Worm (Caenorhabditis elegans) whole organism, L2 larva: Measurements from ENCODE around the gene C30H6.12.
A peak's percentile ranks its signal among the peaks of the same experiment; 100 is the strongest.

ENCODE experiments used
- C34F6.9 ChIP-seq: fragments of 150-350 bp; optimal IDR thresholded peaks from 2 replicates; lab custom pipeline; 2014; ENCODE audit warnings: missing biosample characterization, missing genetic modification characterization
- F13H6.1 ChIP-seq: sonication (generic microtip); optimal IDR thresholded peaks from 2 replicates; lab custom pipeline; 2016; ENCODE audit warnings: missing genetic modification characterization, missing compliant biosample characterization
- R02D3.7 ChIP-seq: fragments of 150-350 bp; optimal IDR thresholded peaks from 2 replicates; lab custom pipeline; 2014; ENCODE audit warnings: missing biosample characterization, missing genetic modification characterization
- Y55F3AM.14 ChIP-seq: fragments of 200-800 bp; sonication (Bioruptor generic); optimal IDR thresholded peaks from 2 replicates; lab custom pipeline; 2018; ENCODE audit warnings: mild to moderate bottlenecking, missing genetic modification characterization, missing compliant biosample characterization
- alr-1 ChIP-seq: fragments of 150-350 bp; optimal IDR thresholded peaks from 2 replicates; lab custom pipeline; 2014; ENCODE audit warnings: missing biosample characterization, missing genetic modification characterization
- ama-1 ChIP-seq: fragments of 150-350 bp; optimal IDR thresholded peaks from 2 replicates; lab custom pipeline; 2018; ENCODE audit warnings: inconsistent platforms
- blmp-1 ChIP-seq: sonication (generic microtip); optimal IDR thresholded peaks from 2 replicates; lab custom pipeline; 2017; ENCODE audit warnings: missing genetic modification characterization, mild to moderate bottlenecking, missing compliant biosample characterization, antibody characterized with exemption, moderate library complexity; ENCODE audit not compliant: insufficient read depth
- ceh-82 ChIP-seq: fragments of 150-350 bp; optimal IDR thresholded peaks from 2 replicates; lab custom pipeline; 2014; ENCODE audit warnings: missing biosample characterization, missing genetic modification characterization
- crh-2 ChIP-seq: sonication (generic microtip); optimal IDR thresholded peaks from 2 replicates; lab custom pipeline; 2017; ENCODE audit warnings: missing biosample characterization, missing genetic modification characterization
- egl-27 ChIP-seq: sonication (generic microtip); optimal IDR thresholded peaks from 3 replicates; lab custom pipeline; 2017; ENCODE audit warnings: missing biosample characterization, missing genetic modification reagents, missing genetic modification characterization
- elt-3 ChIP-seq: sonication (generic microtip); optimal IDR thresholded peaks from 2 replicates; lab custom pipeline; 2017; ENCODE audit warnings: missing biosample characterization, missing genetic modification characterization
- fos-1 ChIP-seq: fragments of 150-350 bp; optimal IDR thresholded peaks from 2 replicates; lab custom pipeline; 2014; ENCODE audit warnings: missing biosample characterization, missing genetic modification characterization
- gmeb-1 ChIP-seq: fragments of 150-350 bp; optimal IDR thresholded peaks from 2 replicates; lab custom pipeline; 2014; ENCODE audit warnings: missing biosample characterization, missing genetic modification characterization
- lin-11 ChIP-seq: fragments of 150-350 bp; sonication (generic microtip); optimal IDR thresholded peaks from 2 replicates; lab custom pipeline; 2014; ENCODE audit warnings: missing biosample characterization, missing genetic modification characterization, inconsistent platforms, mixed read lengths
- lin-13 ChIP-seq: fragments of 150-350 bp; optimal IDR thresholded peaks from 2 replicates; lab custom pipeline; 2014; ENCODE audit warnings: missing biosample characterization, missing genetic modification reagents, missing genetic modification characterization
- lsy-2 ChIP-seq, 2 experiments: fragments of 150-350 bp in 1 of 2; sonication (generic microtip) in 1 of 2; optimal IDR thresholded peaks; 2 replicates each; lab custom pipeline; 2014 to 2017; ENCODE audit warnings: missing biosample characterization in 2 of 2, missing genetic modification characterization in 2 of 2
- mab-5 ChIP-seq: fragments of 150-350 bp; optimal IDR thresholded peaks from 2 replicates; lab custom pipeline; 2014; ENCODE audit warnings: missing biosample characterization, missing genetic modification characterization
- mbf-1 ChIP-seq: sonication (generic microtip); optimal IDR thresholded peaks from 2 replicates; lab custom pipeline; 2017; ENCODE audit warnings: missing biosample characterization, missing genetic modification characterization
- mdl-1 ChIP-seq, 2 experiments: fragments of 150-350 bp in 1 of 2; sonication (generic microtip) in 1 of 2; optimal IDR thresholded peaks; 2 replicates each; lab custom pipeline; 2017; ENCODE audit warnings: missing biosample characterization in 2 of 2, missing genetic modification characterization in 2 of 2
- nhr-11 ChIP-seq: fragments of 150-350 bp; optimal IDR thresholded peaks from 2 replicates; lab custom pipeline; 2014; ENCODE audit warnings: missing biosample characterization, missing genetic modification characterization
- nhr-12 ChIP-seq: fragments of 150-350 bp; optimal IDR thresholded peaks from 2 replicates; lab custom pipeline; 2014; ENCODE audit warnings: missing biosample characterization, missing genetic modification characterization
- nhr-129 ChIP-seq: fragments of 150-350 bp; optimal IDR thresholded peaks from 2 replicates; lab custom pipeline; 2014; ENCODE audit warnings: missing biosample characterization, missing genetic modification characterization
- nhr-23 ChIP-seq: fragments of 150-350 bp; optimal IDR thresholded peaks from 2 replicates; lab custom pipeline; 2014; ENCODE audit warnings: missing biosample characterization, missing genetic modification reagents, missing genetic modification characterization
- nhr-237 ChIP-seq: fragments of 150-350 bp; optimal IDR thresholded peaks from 2 replicates; lab custom pipeline; 2014; ENCODE audit warnings: missing biosample characterization, missing genetic modification characterization
- nhr-6 ChIP-seq: fragments of 150-350 bp; optimal IDR thresholded peaks from 2 replicates; lab custom pipeline; 2014; ENCODE audit warnings: missing biosample characterization, missing genetic modification characterization
- nhr-77 ChIP-seq: fragments of 150-350 bp; optimal IDR thresholded peaks from 2 replicates; lab custom pipeline; 2014; ENCODE audit warnings: missing biosample characterization, missing genetic modification characterization
- peb-1 ChIP-seq: fragments of 150-350 bp; optimal IDR thresholded peaks from 2 replicates; lab custom pipeline; 2014; ENCODE audit warnings: missing biosample characterization, missing genetic modification characterization
- sem-4 ChIP-seq: fragments of 150-350 bp; optimal IDR thresholded peaks from 2 replicates; lab custom pipeline; 2014; ENCODE audit warnings: missing biosample characterization, missing genetic modification reagents, missing genetic modification characterization
- skn-1 ChIP-seq: sonication (generic microtip); optimal IDR thresholded peaks from 2 replicates; lab custom pipeline; 2017; ENCODE audit warnings: missing biosample characterization, missing genetic modification characterization
- sma-3 ChIP-seq: sonication (generic microtip); optimal IDR thresholded peaks from 2 replicates; lab custom pipeline; 2016; ENCODE audit warnings: missing genetic modification reagents, missing genetic modification characterization, missing compliant biosample characterization
- unc-39 ChIP-seq: fragments of 150-350 bp; optimal IDR thresholded peaks from 2 replicates; lab custom pipeline; 2014; ENCODE audit warnings: missing biosample characterization, missing genetic modification characterization
- unc-55 ChIP-seq: fragments of 150-350 bp; sonication (generic microtip); optimal IDR thresholded peaks from 3 replicates; lab custom pipeline; 2014; ENCODE audit warnings: missing biosample characterization, missing genetic modification reagents, missing genetic modification characterization
- unc-62 ChIP-seq: fragments of 150-350 bp; optimal IDR thresholded peaks from 2 replicates; lab custom pipeline; 2014; ENCODE audit warnings: missing biosample characterization, missing genetic modification reagents, missing genetic modification characterization
- zag-1 ChIP-seq: fragments of 150-350 bp; optimal IDR thresholded peaks from 2 replicates; lab custom pipeline; 2014; ENCODE audit warnings: missing biosample characterization, missing genetic modification characterization
- ztf-1 ChIP-seq: fragments of 200-800 bp; sonication (Bioruptor generic); conservative IDR thresholded peaks from 2 replicates; pipeline ENCODE4 v1.3.6; 2022; ENCODE audit warnings: missing genetic modification characterization, missing compliant biosample characterization
- ztf-11 ChIP-seq: sonication (generic microtip); optimal IDR thresholded peaks from 2 replicates; lab custom pipeline; 2017; ENCODE audit warnings: missing biosample characterization, missing genetic modification characterization
- ztf-4 ChIP-seq: fragments of 150-350 bp; optimal IDR thresholded peaks from 2 replicates; lab custom pipeline; 2014; ENCODE audit warnings: missing biosample characterization, missing genetic modification characterization

C30H6.12 gene

ce11 chrIV:17368292-17368691 lies 14.9 kb upstream of the C30H6.12 start, which contains the start of gene trh-1:
TSS of gene trh-1 (plus strand) at chrIV:17368592.
- TF ChIP-seq sem-4 (tag; lab: Kevin White, UChicago) (no peak), ama-1 (lab: Kevin White, UChicago) (no peak), unc-62 (GFP tag; lab: Kevin White, UChicago) (no peak), mab-5 (tag; lab: Kevin White, UChicago) (no peak), nhr-12 (tag; lab: Kevin White, UChicago) (no peak), mdl-1 (tag; optimal IDR thresholded peaks at IDR 0.05; lab: Kevin White, UChicago) (no peak), F13H6.1 (tag; lab: Kevin White, UChicago) (no peak), nhr-23 (tag; lab: Kevin White, UChicago) (no peak), R02D3.7 (no peak), Y55F3AM.14 (GFP tag; lab: Kevin White, UChicago) (no peak), ztf-1 (GFP tag; lab: Robert Waterston, UW) (no peak), nhr-237 (no peak)

- no peak for TF ChIP-seq nhr-23 (tag; lab: Kevin White, UChicago)
- no peak for TF ChIP-seq nhr-12 (tag; lab: Kevin White, UChicago)
- no peak for TF ChIP-seq ceh-82 (tag; lab: Kevin White, UChicago)
- TF ChIP-seq ztf-1 (GFP tag; lab: Robert Waterston, UW): no peak
- TF ChIP-seq zag-1: no peak
- TF ChIP-seq R02D3.7: no peak
- no peak for TF ChIP-seq crh-2 (tag; lab: Kevin White, UChicago)
- TF ChIP-seq mbf-1 (tag; lab: Kevin White, UChicago): no peak
- TF ChIP-seq nhr-77: no peak
- TF ChIP-seq nhr-6 (tag; lab: Kevin White, UChicago): no peak
- TF ChIP-seq peb-1 (tag; lab: Kevin White, UChicago): no peak
- no peak for TF ChIP-seq egl-27
- TF ChIP-seq gmeb-1 (tag; lab: Kevin White, UChicago): no peak
- TF ChIP-seq unc-55 (GFP tag; lab: Kevin White, UChicago): no peak
- no peak for TF ChIP-seq ama-1 (lab: Kevin White, UChicago)
- TF ChIP-seq fos-1 (tag; lab: Kevin White, UChicago): no peak
These were observed 11.7 kb upstream of the C30H6.12 start, which contains the start of gene C30H6.5 for ce11 chrIV:17371469-17371868. TSS of gene C30H6.5 (plus strand) at chrIV:17371769.

- TF ChIP-seq lin-13 (GFP tag; lab: Kevin White, UChicago) (no peak), ztf-11 (tag; lab: Kevin White, UChicago) (no peak), R02D3.7 (no peak), mbf-1 (tag; lab: Kevin White, UChicago) (no peak)
- TF ChIP-seq, all 48 proteins: peak for 0
These were observed 7.0 kb upstream of the C30H6.12 start, which contains the start of gene haf-1 for ce11 chrIV:17376127-17376526. TSS of gene haf-1 (plus strand) at chrIV:17376427.

ce11 chrIV:17380061-17380680 lies 3.0 kb upstream of the C30H6.12 start, which contains the start of the genes C30H6.9 and dlat-2:
TSS of gene C30H6.9 (minus strand) at chrIV:17380170.
TSS of gene dlat-2 (plus strand) at chrIV:17380626.
- TF ChIP-seq ama-1 (lab: Kevin White, UChicago) (no peak), nhr-23 (tag; lab: Kevin White, UChicago) (no peak), lin-13 (GFP tag; lab: Kevin White, UChicago) (peak; percentile 11), Y55F3AM.14 (GFP tag; lab: Kevin White, UChicago) (no peak), ztf-1 (GFP tag; lab: Robert Waterston, UW) (no peak), ztf-11 (tag; lab: Kevin White, UChicago) (no peak), elt-3 (no peak), unc-55 (GFP tag; lab: Kevin White, UChicago) (peak; percentile 60), C34F6.9 (tag; lab: Kevin White, UChicago) (peak; percentile 60), nhr-129 (tag; lab: Kevin White, UChicago) (peak; percentile 20), lsy-2 (tag; optimal IDR thresholded peaks at IDR 0.05; lab: Kevin White, UChicago) (peak in 1 of 2 experiments; percentile 40), skn-1 (tag; lab: Kevin White, UChicago) (no peak), F13H6.1 (tag; lab: Kevin White, UChicago) (no peak), fos-1 (tag; lab: Kevin White, UChicago) (peak; percentile 11), nhr-237 (no peak), crh-2 (tag; lab: Kevin White, UChicago) (no peak)

ce11 chrIV:17382029-17382428 lies 1.1 kb upstream of the C30H6.12 start, which contains the start of gene C30H6.8:
TSS of gene C30H6.8 (plus strand) at chrIV:17382329.
- no peak for TF ChIP-seq alr-1 (tag; lab: Kevin White, UChicago)
- no peak for TF ChIP-seq Y55F3AM.14 (GFP tag; lab: Kevin White, UChicago)
- TF ChIP-seq ztf-4 (tag; lab: Kevin White, UChicago): no peak
- TF ChIP-seq peb-1 (tag; lab: Kevin White, UChicago): no peak
- no peak for TF ChIP-seq fos-1 (tag; lab: Kevin White, UChicago)
- no peak for TF ChIP-seq blmp-1 (tag; lab: Kevin White, UChicago)
- no peak for TF ChIP-seq mdl-1 (tag; optimal IDR thresholded peaks at IDR 0.05; lab: Kevin White, UChicago)
- TF ChIP-seq unc-39 (tag; lab: Kevin White, UChicago): no peak
- TF ChIP-seq nhr-11: no peak
- no peak for TF ChIP-seq R02D3.7
- no peak for TF ChIP-seq lsy-2 (tag; optimal IDR thresholded peaks at IDR 0.05; lab: Kevin White, UChicago)
- TF ChIP-seq lin-11 (tag; lab: Kevin White, UChicago): no peak
- no peak for TF ChIP-seq sma-3 (GFP tag; lab: Kevin White, UChicago)
- no peak for TF ChIP-seq gmeb-1 (tag; lab: Kevin White, UChicago)
